Fruit fly (Drosophila melanogaster): Measurements from ENCODE around the gene Tsen34.
A peak's percentile ranks its signal among the peaks of the same experiment; 100 is the strongest.

Tsen34 gene

dm6 chr3L:14761837-14762785 lies at the start of gene Tsen34, which contains the start of gene Mgat4a (continued):
- no peak for TF ChIP-seq Gug (GFP tag; IDR thresholded peaks at IDR 0.05)
- TF ChIP-seq Eip78C (GFP tag): no peak
- no peak for TF ChIP-seq pdm3 (GFP tag; optimal IDR thresholded peaks at IDR 0.05)
- TF ChIP-seq CG11762 (GFP tag; optimal IDR thresholded peaks at IDR 0.05; ENCODE audit: insufficient read depth): no peak
- no peak for TF ChIP-seq CG7368 (GFP tag; optimal IDR thresholded peaks at IDR 0.05)
- TF ChIP-seq CG6792 (GFP tag; optimal IDR thresholded peaks at IDR 0.05): peak; percentile 48
- no peak for TF ChIP-seq dsx (GFP tag; optimal IDR thresholded peaks at IDR 0.05; ENCODE audit: poor library complexity, severe bottlenecking)
- TF ChIP-seq CG11902 (GFP tag; optimal IDR thresholded peaks at IDR 0.05): no peak
- TF ChIP-seq CG1621 (tag; optimal IDR thresholded peaks at IDR 0.05): no peak

DNA sequence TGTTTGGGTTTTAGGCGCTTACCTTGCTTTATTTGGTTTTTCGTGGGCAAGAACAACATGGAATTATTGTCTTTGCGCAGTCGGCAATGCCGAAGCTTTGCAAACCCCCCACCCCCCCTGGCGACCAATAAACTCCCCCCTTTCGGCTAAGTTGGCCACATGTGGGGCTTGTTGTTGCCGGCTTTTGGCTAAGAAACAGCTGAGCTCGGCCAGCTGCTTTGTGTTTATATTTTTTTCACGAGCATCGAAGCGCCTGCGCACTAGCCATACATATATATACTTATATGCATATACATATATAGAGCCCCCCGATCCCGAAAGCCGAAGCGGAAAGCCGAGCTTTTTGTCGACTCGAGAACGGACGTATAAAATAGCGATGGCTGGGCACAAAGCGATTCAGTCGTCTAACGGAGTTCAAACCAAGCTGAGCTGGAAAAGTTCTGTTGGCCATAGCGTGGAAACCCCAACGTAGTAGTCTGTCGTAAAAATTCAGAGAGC lies 43.1 kb upstream of the Tsen34 start, which contains the start of gene CG17839:
CG17839 (plus strand) TSS at position 413 of the 498 bp plus-strand sequence.
- 0 out of 3 replicates have a peak, but pooled peaks have one; percentile 25 for TF ChIP-seq eg (GFP tag; IDR thresholded peaks at IDR 0.05)
- TF ChIP-seq fkh (GFP tag; optimal IDR thresholded peaks at IDR 0.05): peak; percentile 85
- no peak for TF ChIP-seq Met (GFP tag; optimal IDR thresholded peaks at IDR 0.05)
- no peak for TF ChIP-seq CG7368 (GFP tag; optimal IDR thresholded peaks at IDR 0.05)
- peak; percentile 34 for TF ChIP-seq svp (GFP tag)

- no peak for TF ChIP-seq CG3919 (GFP tag; optimal IDR thresholded peaks at IDR 0.05)
- no peak for TF ChIP-seq vri (GFP tag; optimal IDR thresholded peaks at IDR 0.05)
- no peak for TF ChIP-seq Eip93F (GFP tag; optimal IDR thresholded peaks at IDR 0.05)
- no peak for TF ChIP-seq acj6 (GFP tag; optimal IDR thresholded peaks at IDR 0.05)
- no peak for TF ChIP-seq Smox (GFP tag; optimal IDR thresholded peaks at IDR 0.05)
- no peak for TF ChIP-seq CG34406 (GFP tag; optimal IDR thresholded peaks at IDR 0.05)
- TF ChIP-seq Met (GFP tag; optimal IDR thresholded peaks at IDR 0.05): no peak
- TF ChIP-seq CG1621 (tag; optimal IDR thresholded peaks at IDR 0.05): no peak
These were observed 41.6 kb upstream of the Tsen34 start, which contains the start of gene gnu for dm6 chr3L:14803236-14803635. Gene gnu (minus strand): TSS chr3L:14803360.

DNA sequence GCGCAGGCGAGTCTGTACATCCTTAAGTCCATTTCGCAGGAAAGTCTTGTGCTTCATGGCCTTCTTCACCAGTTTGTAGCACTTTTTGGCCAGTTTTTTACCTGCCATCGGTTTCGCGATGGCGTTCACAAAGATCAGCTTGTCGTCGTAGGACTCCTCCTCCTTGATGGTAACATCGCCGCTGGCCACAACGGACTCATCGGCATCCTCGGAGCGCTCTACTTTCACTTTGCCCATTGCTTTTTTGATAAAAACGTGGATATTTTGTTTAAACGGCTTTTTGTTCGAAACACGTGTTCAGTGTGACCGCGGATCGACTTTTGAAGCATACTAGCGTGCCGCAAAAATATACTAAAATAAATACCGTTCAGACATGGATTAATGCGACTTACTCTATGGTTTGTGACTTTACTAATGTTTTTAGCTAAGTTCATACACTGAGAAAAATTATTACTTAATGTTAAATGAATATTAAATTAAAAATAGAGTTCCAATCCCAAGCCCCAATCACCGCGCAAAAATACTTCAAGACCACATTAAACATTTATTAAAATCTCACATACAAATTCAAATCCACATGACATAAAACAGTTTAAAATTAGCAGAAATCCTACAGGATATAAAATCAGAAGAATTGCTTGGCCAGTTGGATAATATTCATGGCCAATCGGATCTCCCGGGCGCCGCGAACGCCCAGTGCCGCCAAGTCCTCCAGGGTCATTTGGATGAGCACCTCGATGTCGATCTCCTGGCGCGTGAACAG lies 40.4 kb upstream of the Tsen34 start, which contains the start of gene NHP2:
NHP2 (minus strand) TSS at position 315 of the 763 bp plus-strand sequence.
- TF ChIP-seq svp (GFP tag): peak; percentile 60
- TF ChIP-seq Eip78C (GFP tag): no peak
- TF ChIP-seq Blimp-1 (GFP tag; optimal IDR thresholded peaks at IDR 0.05): peak; percentile 42
- peak; percentile 44; the same call in 1 of the 2 replicates for TF ChIP-seq CG11294 (GFP tag; IDR thresholded peaks at IDR 0.05)
- TF ChIP-seq CG11902 (GFP tag; optimal IDR thresholded peaks at IDR 0.05): peak; percentile 54
- TF ChIP-seq CG6808 (GFP tag; optimal IDR thresholded peaks at IDR 0.05): no peak
- TF ChIP-seq achi (GFP tag; optimal IDR thresholded peaks at IDR 0.05): no peak
- TF ChIP-seq Hr39 (GFP tag; optimal IDR thresholded peaks at IDR 0.05): peak; percentile 78
- TF ChIP-seq CG15336 (GFP tag; IDR thresholded peaks at IDR 0.05): peak; percentile 87
- no peak for TF ChIP-seq OdsH (GFP tag; optimal IDR thresholded peaks at IDR 0.05)
- peak; percentile 80 for TF ChIP-seq Ets96B (tag; optimal IDR thresholded peaks at IDR 0.05)
- TF ChIP-seq Sox15 (GFP tag; optimal IDR thresholded peaks at IDR 0.05): peak; percentile 54
- TF ChIP-seq Ets21C (GFP tag; optimal IDR thresholded peaks at IDR 0.05): peak; percentile 49
- TF ChIP-seq fd59A (GFP tag; optimal IDR thresholded peaks at IDR 0.05): peak; percentile 70
- peak; percentile 8 for TF ChIP-seq CG32006 (GFP tag; optimal IDR thresholded peaks at IDR 0.05)
- TF ChIP-seq CG8319 (GFP tag; optimal IDR thresholded peaks at IDR 0.05): peak; percentile 68
- peak; percentile 77 for TF ChIP-seq cyc (GFP tag; optimal IDR thresholded peaks at IDR 0.05)
- peak; percentile 73 for TF ChIP-seq CG11762 (GFP tag; optimal IDR thresholded peaks at IDR 0.05; ENCODE audit: insufficient read depth)
- peak; percentile 93; the same call in 2 of the 3 replicates for TF ChIP-seq CG6163 (GFP tag; IDR thresholded peaks at IDR 0.05)
- TF ChIP-seq Smox (GFP tag; optimal IDR thresholded peaks at IDR 0.05): no peak
- peak; percentile 77 for TF ChIP-seq CG6792 (GFP tag; optimal IDR thresholded peaks at IDR 0.05)
- peak; percentile 88 for TF ChIP-seq CG8119 (GFP tag; IDR thresholded peaks at IDR 0.05)
- peak; percentile 66 for TF ChIP-seq CG4318 (GFP tag; optimal IDR thresholded peaks at IDR 0.05)
- TF ChIP-seq Sox102F (GFP tag; optimal IDR thresholded peaks at IDR 0.05): no peak
- no peak for TF ChIP-seq dsx (GFP tag; optimal IDR thresholded peaks at IDR 0.05; ENCODE audit: poor library complexity, severe bottlenecking)
- TF ChIP-seq eg (GFP tag; IDR thresholded peaks at IDR 0.05): peak; percentile 92
- TF ChIP-seq CG6854 (GFP tag; optimal IDR thresholded peaks at IDR 0.05): peak; percentile 63
- peak; percentile 80 for TF ChIP-seq lz (GFP tag; optimal IDR thresholded peaks at IDR 0.05)
- TF ChIP-seq Eip75B (GFP tag; optimal IDR thresholded peaks at IDR 0.05): no peak
- TF ChIP-seq vri (GFP tag; optimal IDR thresholded peaks at IDR 0.05): no peak
